Worm (Caenorhabditis elegans): Measurements from ENCODE around the gene polg-1.

The polg-1 gene

ce11 chrII:12199912-12200637 lies at the start of gene polg-1:
Gene polg-1 (minus strand): TSS chrII:12199962.
- no peak for TF ChIP-seq npax-4 (tag; optimal IDR thresholded peaks at IDR 0.05)
- TF ChIP-seq ceh-48 (tag; optimal IDR thresholded peaks at IDR 0.05): peak; percentile 4

- TF ChIP-seq tbx-2 (tag; optimal IDR thresholded peaks at IDR 0.05) (no peak), elt-2 (tag; optimal IDR thresholded peaks at IDR 0.05) (no peak), syd-9 (tag; optimal IDR thresholded peaks at IDR 0.05) (no peak), pha-4 (tag; optimal IDR thresholded peaks at IDR 0.05) (no peak), ceh-9 (tag; optimal IDR thresholded peaks at IDR 0.05) (no peak)
These were observed 49.3 kb upstream of the polg-1 start, which contains the start of gene tag-276 for ce11 chrII:12249042-12249441. Gene tag-276 (minus strand): TSS chrII:12249142.

DNA sequence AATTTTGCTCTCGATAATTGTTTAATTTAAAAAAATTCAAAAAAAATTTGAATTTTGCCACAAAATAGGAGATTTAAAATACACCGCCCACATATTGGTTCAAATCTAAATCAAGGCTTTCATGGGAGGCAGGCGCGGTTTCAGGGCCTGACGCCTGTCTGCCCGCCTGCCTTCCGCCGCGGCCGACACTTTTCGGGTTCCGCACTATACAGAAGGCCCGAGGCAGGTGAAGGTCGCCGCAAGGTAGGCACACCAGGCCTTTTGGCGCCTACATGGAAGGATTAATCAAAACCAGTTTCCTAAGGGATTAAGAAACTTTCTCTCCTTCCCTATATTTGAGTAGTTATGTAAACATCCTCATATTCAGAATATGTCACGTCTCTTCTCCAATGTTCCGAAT lies 42.8 kb upstream of the polg-1 start, which contains the start of gene Y57A10A.24:
Gene Y57A10A.24, plus strand, starts transcription at position 396 of the 400 bp plus-strand sequence.
- TF ChIP-seq rnt-1 (tag; optimal IDR thresholded peaks at IDR 0.05): no peak
- no peak for TF ChIP-seq ceh-6 (GFP tag; optimal IDR thresholded peaks at IDR 0.05)
- no peak for TF ChIP-seq F13H6.1 (tag; optimal IDR thresholded peaks at IDR 0.05)
- TF ChIP-seq dve-1 (tag; optimal IDR thresholded peaks at IDR 0.05): no peak
- TF ChIP-seq sox-2 (GFP tag; IDR thresholded peaks at IDR 0.05): no peak

- TF ChIP-seq hlh-15 (tag; optimal IDR thresholded peaks at IDR 0.05) (no peak), pha-2 (tag; optimal IDR thresholded peaks at IDR 0.05) (no peak), unc-42 (tag; optimal IDR thresholded peaks at IDR 0.05) (no peak), dve-1 (tag; optimal IDR thresholded peaks at IDR 0.05) (no peak), sdc-2 (tag; optimal IDR thresholded peaks at IDR 0.05) (no peak), fax-1 (tag; optimal IDR thresholded peaks at IDR 0.05) (no peak), gmeb-2 (tag; optimal IDR thresholded peaks at IDR 0.05) (no peak), T23F11.4 (GFP tag; optimal IDR thresholded peaks at IDR 0.05) (no peak), ztf-16 (tag; optimal IDR thresholded peaks at IDR 0.05) (no peak), lin-11 (tag; optimal IDR thresholded peaks at IDR 0.05) (no peak)
These were observed 42.0 kb upstream of the polg-1 start for ce11 chrII:12241792-12242191.

ce11 chrII:12240088-12240487 lies 40.3 kb upstream of the polg-1 start, which contains the start of gene txdc-12.1:
Gene txdc-12.1 (plus strand): TSS chrII:12240388.
- TF ChIP-seq ahr-1 (tag; optimal IDR thresholded peaks at IDR 0.05) (no peak), ref-2 (tag; optimal IDR thresholded peaks at IDR 0.05) (no peak), nhr-232 (tag; optimal IDR thresholded peaks at IDR 0.05) (no peak), sox-4 (tag; optimal IDR thresholded peaks at IDR 0.05) (no peak), pqm-1 (tag; optimal IDR thresholded peaks at IDR 0.05) (no peak), nfya-1 (tag; optimal IDR thresholded peaks at IDR 0.05) (no peak), K02D7.2 (tag; optimal IDR thresholded peaks at IDR 0.05) (no peak), hlh-13 (GFP tag; optimal IDR thresholded peaks at IDR 0.05) (no peak), ets-4 (tag; optimal IDR thresholded peaks at IDR 0.05) (no peak), ceh-48 (tag; optimal IDR thresholded peaks at IDR 0.05) (no peak), pag-3 (tag; optimal IDR thresholded peaks at IDR 0.05; ENCODE audit: borderline replicate concordance) (no peak), tbx-2 (tag; optimal IDR thresholded peaks at IDR 0.05) (no peak), lin-11 (tag; optimal IDR thresholded peaks at IDR 0.05) (no peak), che-1 (tag; optimal IDR thresholded peaks at IDR 0.05) (no peak), C08G9.2 (tag; optimal IDR thresholded peaks at IDR 0.05) (no peak)

All from whole organism, late embryonic.